Worm (Caenorhabditis elegans) whole organism, late embryonic: ENCODE results near the gene ubh-3.

Experiments used
- C08G9.2 ChIP-seq: sonication (generic microtip); optimal IDR thresholded peaks from 2 replicates; lab custom pipeline; 2016; ENCODE audit warnings: mild to moderate bottlenecking, missing genetic modification characterization, moderate library complexity, missing compliant biosample characterization
- C38D4.7 ChIP-seq: fragments of 200-800 bp; sonication (Bioruptor generic); optimal IDR thresholded peaks from 2 replicates; lab custom pipeline; 2018; ENCODE audit warnings: mild to moderate bottlenecking, missing genetic modification characterization, moderate library complexity, missing compliant biosample characterization
- K02D7.2 ChIP-seq: sonication (generic microtip); optimal IDR thresholded peaks from 2 replicates; lab custom pipeline; 2017; ENCODE audit warnings: mild to moderate bottlenecking, missing genetic modification characterization, missing compliant biosample characterization
- T23F11.4 ChIP-seq: fragments of 200-800 bp; sonication (Bioruptor generic); optimal IDR thresholded peaks from 2 replicates; lab custom pipeline; 2018; ENCODE audit warnings: mild to moderate bottlenecking, missing genetic modification characterization, missing compliant biosample characterization
- Y22D7AL.16 ChIP-seq: sonication (generic microtip); optimal IDR thresholded peaks from 2 replicates; lab custom pipeline; 2016; ENCODE audit warnings: missing genetic modification characterization, missing compliant biosample characterization
- ama-1 ChIP-seq: fragments of 150-350 bp; optimal IDR thresholded peaks from 2 replicates; lab custom pipeline; 2014
- ceh-14 ChIP-seq: sonication (generic microtip); optimal IDR thresholded peaks from 2 replicates; lab custom pipeline; 2016; ENCODE audit warnings: missing genotype, missing genetic modification characterization, missing compliant biosample characterization
- ceh-30 ChIP-seq: fragments of 150-350 bp; optimal IDR thresholded peaks from 2 replicates; lab custom pipeline; 2014; ENCODE audit warnings: missing biosample characterization, missing genetic modification characterization
- ceh-45 ChIP-seq: fragments of 200-800 bp; sonication (Bioruptor generic); IDR thresholded peaks from 2 replicates; pipeline ENCODE4 v1.3.6; 2022; ENCODE audit warnings: missing genetic modification reagents, missing genetic modification characterization, missing compliant biosample characterization
- ceh-48 ChIP-seq: sonication (generic microtip); optimal IDR thresholded peaks from 2 replicates; lab custom pipeline; 2016; ENCODE audit warnings: missing genetic modification characterization, inconsistent platforms, missing compliant biosample characterization
- che-1 ChIP-seq: sonication (generic microtip); optimal IDR thresholded peaks from 2 replicates; lab custom pipeline; 2016; ENCODE audit warnings: mild to moderate bottlenecking, missing genetic modification characterization, missing compliant biosample characterization
- dmd-4 ChIP-seq: sonication (generic microtip); optimal IDR thresholded peaks from 2 replicates; lab custom pipeline; 2016; ENCODE audit warnings: borderline replicate concordance, missing genetic modification characterization, missing compliant biosample characterization
- elt-2 ChIP-seq: sonication (generic microtip); optimal IDR thresholded peaks from 2 replicates; lab custom pipeline; 2016; ENCODE audit warnings: missing genetic modification reagents, missing genetic modification characterization, missing compliant biosample characterization
- elt-4 ChIP-seq: sonication (generic microtip); optimal IDR thresholded peaks from 2 replicates; lab custom pipeline; 2016; ENCODE audit warnings: missing genetic modification characterization, missing compliant biosample characterization
- ets-4 ChIP-seq: sonication (generic microtip); optimal IDR thresholded peaks from 2 replicates; lab custom pipeline; 2016; ENCODE audit warnings: missing genetic modification characterization, missing compliant biosample characterization
- fax-1 ChIP-seq: sonication (generic microtip); optimal IDR thresholded peaks from 2 replicates; lab custom pipeline; 2016; ENCODE audit warnings: missing genotype, missing genetic modification characterization, missing compliant biosample characterization
- hlh-13 ChIP-seq: fragments of 200-800 bp; sonication (Bioruptor generic); optimal IDR thresholded peaks from 2 replicates; lab custom pipeline; 2018; ENCODE audit warnings: mild to moderate bottlenecking, missing genetic modification characterization, missing compliant biosample characterization
- hlh-30 ChIP-seq: sonication (generic microtip); optimal IDR thresholded peaks from 2 replicates; lab custom pipeline; 2017; ENCODE audit warnings: antibody characterized with exemption, missing genetic modification characterization, missing compliant biosample characterization; ENCODE audit not compliant: insufficient read depth
- hlh-6 ChIP-seq: sonication (generic microtip); optimal IDR thresholded peaks from 2 replicates; lab custom pipeline; 2016; ENCODE audit warnings: missing genotype, missing genetic modification characterization, missing compliant biosample characterization
- nfya-1 ChIP-seq: sonication (generic microtip); optimal IDR thresholded peaks from 2 replicates; lab custom pipeline; 2017; ENCODE audit warnings: missing genetic modification characterization, mild to moderate bottlenecking, missing compliant biosample characterization, antibody characterized with exemption, moderate library complexity
- nhr-11 ChIP-seq: fragments of 150-350 bp; optimal IDR thresholded peaks from 2 replicates; lab custom pipeline; 2014; ENCODE audit warnings: missing biosample characterization, missing genetic modification characterization
- nhr-232 ChIP-seq: sonication (generic microtip); optimal IDR thresholded peaks from 2 replicates; lab custom pipeline; 2016; ENCODE audit warnings: missing genetic modification characterization, missing compliant biosample characterization
- pag-3 ChIP-seq: sonication (generic microtip); optimal IDR thresholded peaks from 2 replicates; lab custom pipeline; 2016; ENCODE audit warnings: missing compliant biosample characterization, missing genetic modification characterization, borderline replicate concordance
- pat-9 ChIP-seq: fragments of 200-800 bp; sonication (Bioruptor generic); optimal IDR thresholded peaks from 2 replicates; lab custom pipeline; 2018; ENCODE audit warnings: mild to moderate bottlenecking, missing genetic modification characterization, moderate library complexity, missing compliant biosample characterization
- sdc-2 ChIP-seq: sonication (generic microtip); optimal IDR thresholded peaks from 2 replicates; lab custom pipeline; 2016; ENCODE audit warnings: missing genotype, missing genetic modification characterization, missing compliant biosample characterization
- tbx-2 ChIP-seq: sonication (generic microtip); optimal IDR thresholded peaks from 2 replicates; lab custom pipeline; 2016; ENCODE audit warnings: missing genetic modification characterization, missing compliant biosample characterization
- tbx-7 ChIP-seq: sonication (generic microtip); optimal IDR thresholded peaks from 2 replicates; lab custom pipeline; 2016; ENCODE audit warnings: missing genotype, missing genetic modification characterization, missing compliant biosample characterization
- ttx-3 ChIP-seq: sonication (generic microtip); optimal IDR thresholded peaks from 2 replicates; lab custom pipeline; 2016; ENCODE audit warnings: missing genetic modification reagents, missing genetic modification characterization, missing compliant biosample characterization
- unc-3 ChIP-seq, 2 experiments: fragments of 200-800 bp in 1 of 2; sonication (Bioruptor generic) in 1 of 2; sonication (generic microtip) in 1 of 2; conservative IDR thresholded peaks in 1 of 2; optimal IDR thresholded peaks in 1 of 2; 2 replicates each; pipeline versions ENCODE4 v1.3.6 to Lab custom; 2016 to 2022; ENCODE audit warnings: missing compliant biosample characterization in 2 of 2, missing genetic modification characterization in 2 of 2, missing genetic modification reagents in 1 of 2
- unc-42 ChIP-seq: sonication (generic microtip); optimal IDR thresholded peaks from 2 replicates; lab custom pipeline; 2016; ENCODE audit warnings: missing genotype, missing genetic modification characterization, missing compliant biosample characterization
- unc-86 ChIP-seq: sonication (generic microtip); optimal IDR thresholded peaks from 2 replicates; lab custom pipeline; 2016; ENCODE audit warnings: missing genetic modification characterization, missing compliant biosample characterization
- zip-5 ChIP-seq: sonication (generic microtip); optimal IDR thresholded peaks from 2 replicates; lab custom pipeline; 2016; ENCODE audit warnings: missing genetic modification characterization, missing compliant biosample characterization
- ztf-16 ChIP-seq: sonication (generic microtip); optimal IDR thresholded peaks from 2 replicates; lab custom pipeline; 2017; ENCODE audit warnings: missing genetic modification characterization, missing compliant biosample characterization

ubh-3 gene

DNA sequence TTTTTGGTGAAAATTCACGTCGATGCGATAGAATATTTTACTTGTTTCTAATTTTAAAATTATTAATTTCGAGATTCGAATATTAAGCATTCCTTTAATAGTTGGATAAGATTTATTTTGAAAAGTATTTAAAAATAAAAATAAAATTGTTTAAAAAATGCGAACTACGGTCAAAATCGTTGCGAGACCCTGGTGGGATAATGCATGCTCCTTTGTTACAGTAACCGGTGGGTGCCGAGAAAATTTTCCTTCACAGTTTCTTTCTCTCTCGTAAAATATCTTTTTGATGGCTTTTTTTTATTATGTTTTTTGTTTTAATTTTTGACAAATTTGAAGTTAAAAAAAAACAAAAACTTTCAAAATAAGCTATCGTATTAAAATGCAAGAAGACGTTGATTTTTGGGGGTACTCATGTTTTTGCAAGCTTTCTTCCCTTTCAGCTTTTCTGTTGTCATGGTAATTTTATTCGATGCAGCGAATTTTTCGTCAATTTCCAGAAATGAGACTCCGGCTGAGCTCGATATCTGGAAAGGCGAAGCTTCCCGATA is 11.9 kb downstream of the ubh-3 start, which contains the start of gene dgtr-1:
TSS of gene dgtr-1 (plus strand) at position 498 of the 548 bp plus-strand sequence.
- no peak for TF ChIP-seq fax-1 (tag; lab: Kevin White, UChicago)
- no peak for TF ChIP-seq elt-4 (tag; lab: Kevin White, UChicago)
- TF ChIP-seq C38D4.7: no peak
- no peak for TF ChIP-seq ets-4
- no peak for TF ChIP-seq dmd-4 (tag; lab: Kevin White, UChicago)
- no peak for TF ChIP-seq elt-2 (tag; lab: Kevin White, UChicago)
- TF ChIP-seq ttx-3 (tag; lab: Kevin White, UChicago): no peak
- TF ChIP-seq ceh-45 (GFP tag; lab: Robert Waterston, UW): no peak
- TF ChIP-seq pag-3: no peak
- no peak for TF ChIP-seq ceh-48 (tag; lab: Kevin White, UChicago)
- no peak for TF ChIP-seq hlh-6 (tag; lab: Kevin White, UChicago)
- no peak for TF ChIP-seq ceh-30 (tag; lab: Kevin White, UChicago)
- TF ChIP-seq unc-42: no peak
- TF ChIP-seq nfya-1 (tag; lab: Kevin White, UChicago): no peak
- no peak for TF ChIP-seq C08G9.2
- TF ChIP-seq T23F11.4 (GFP tag; lab: Kevin White, UChicago): no peak
- no peak for TF ChIP-seq hlh-13
- TF ChIP-seq ama-1 (lab: Kevin White, UChicago): no peak

DNA sequence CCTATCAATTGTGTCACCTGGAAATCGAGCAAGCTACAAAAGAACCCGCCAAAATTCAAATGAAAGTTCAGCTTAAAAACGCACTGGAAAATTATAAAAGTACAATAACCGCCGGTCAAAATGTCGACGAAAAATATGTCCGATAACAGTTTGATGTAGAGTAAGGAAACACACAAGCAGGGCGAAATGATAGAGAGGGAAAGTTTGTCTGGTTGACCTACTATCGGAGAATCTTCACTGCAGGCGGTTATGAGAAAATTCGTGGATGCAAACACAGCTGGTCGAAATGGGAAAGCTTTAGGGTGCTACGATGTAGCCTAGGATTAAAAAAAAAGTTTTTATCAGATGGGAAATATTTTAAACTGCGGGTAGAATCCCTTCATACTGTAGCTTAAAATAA is 13.2 kb downstream of the ubh-3 start:
- TF ChIP-seq hlh-30 (tag; lab: Kevin White, UChicago): no peak
- TF ChIP-seq ets-4: no peak
- TF ChIP-seq ceh-14 (tag; lab: Kevin White, UChicago): no peak

DNA sequence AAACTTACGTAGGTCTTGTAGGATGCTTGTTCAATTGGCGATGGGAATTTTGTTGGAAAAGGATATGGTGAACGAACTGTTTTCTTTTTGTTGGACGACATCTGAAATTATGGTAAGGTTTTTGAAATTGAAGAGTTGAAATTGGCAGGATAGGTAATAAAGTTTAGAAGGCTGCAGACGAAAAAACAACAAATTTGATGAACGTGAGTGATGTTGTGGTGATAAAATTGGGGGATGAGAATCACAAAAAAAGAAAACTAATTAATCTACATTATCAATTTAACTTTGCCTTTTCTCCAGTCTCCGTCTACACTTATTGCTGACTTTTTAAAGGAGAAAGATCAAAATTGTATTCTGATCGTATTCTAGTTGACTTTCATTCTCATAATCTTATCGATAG is 14.8 kb downstream of the ubh-3 start, which contains the start of gene cpt-6:
TSS of gene cpt-6 (minus strand) at position 101 of the 400 bp plus-strand sequence.
- no peak for TF ChIP-seq ztf-16 (tag; lab: Kevin White, UChicago)
- peak; percentile 42 for TF ChIP-seq nhr-11
- TF ChIP-seq, all 69 proteins: peak for 1

- TF ChIP-seq K02D7.2 (tag; lab: Kevin White, UChicago) (no peak), unc-3 (GFP tag; conservative IDR thresholded peaks at IDR 0.05; lab: Robert Waterston, UW) (no peak), unc-3 (tag; optimal IDR thresholded peaks at IDR 0.05; lab: Kevin White, UChicago) (no peak), elt-2 (tag; lab: Kevin White, UChicago) (peak; percentile 95), nfya-1 (tag; lab: Kevin White, UChicago) (no peak), tbx-7 (tag; lab: Kevin White, UChicago) (no peak), C08G9.2 (no peak), Y22D7AL.16 (tag; lab: Kevin White, UChicago) (no peak)
These were observed 16.1 kb downstream of the ubh-3 start for ce11 chrV:6492497-6492896.

ce11 chrV:6488849-6489248 is 19.8 kb downstream of the ubh-3 start, which contains the start of gene lec-10:
TSS of gene lec-10 (minus strand) at chrV:6489120.
- TF ChIP-seq elt-2 (tag; lab: Kevin White, UChicago) (peak; percentile 61), T23F11.4 (GFP tag; lab: Kevin White, UChicago) (no peak)

ce11 chrV:6487878-6488277 is 20.7 kb downstream of the ubh-3 start:
- TF ChIP-seq che-1 (tag; lab: Kevin White, UChicago) (no peak), sdc-2 (tag; lab: Kevin White, UChicago) (no peak), tbx-2 (tag; lab: Kevin White, UChicago) (no peak), ceh-14 (tag; lab: Kevin White, UChicago) (no peak), K02D7.2 (tag; lab: Kevin White, UChicago) (no peak), pat-9 (no peak), zip-5 (tag; lab: Kevin White, UChicago) (no peak), ttx-3 (tag; lab: Kevin White, UChicago) (no peak), nhr-232 (tag; lab: Kevin White, UChicago) (no peak), unc-86 (tag; lab: Kevin White, UChicago) (no peak)
